Worm (Caenorhabditis elegans): Measurements from ENCODE around the gene Y43C5A.4.

The Y43C5A.4 gene

DNA sequence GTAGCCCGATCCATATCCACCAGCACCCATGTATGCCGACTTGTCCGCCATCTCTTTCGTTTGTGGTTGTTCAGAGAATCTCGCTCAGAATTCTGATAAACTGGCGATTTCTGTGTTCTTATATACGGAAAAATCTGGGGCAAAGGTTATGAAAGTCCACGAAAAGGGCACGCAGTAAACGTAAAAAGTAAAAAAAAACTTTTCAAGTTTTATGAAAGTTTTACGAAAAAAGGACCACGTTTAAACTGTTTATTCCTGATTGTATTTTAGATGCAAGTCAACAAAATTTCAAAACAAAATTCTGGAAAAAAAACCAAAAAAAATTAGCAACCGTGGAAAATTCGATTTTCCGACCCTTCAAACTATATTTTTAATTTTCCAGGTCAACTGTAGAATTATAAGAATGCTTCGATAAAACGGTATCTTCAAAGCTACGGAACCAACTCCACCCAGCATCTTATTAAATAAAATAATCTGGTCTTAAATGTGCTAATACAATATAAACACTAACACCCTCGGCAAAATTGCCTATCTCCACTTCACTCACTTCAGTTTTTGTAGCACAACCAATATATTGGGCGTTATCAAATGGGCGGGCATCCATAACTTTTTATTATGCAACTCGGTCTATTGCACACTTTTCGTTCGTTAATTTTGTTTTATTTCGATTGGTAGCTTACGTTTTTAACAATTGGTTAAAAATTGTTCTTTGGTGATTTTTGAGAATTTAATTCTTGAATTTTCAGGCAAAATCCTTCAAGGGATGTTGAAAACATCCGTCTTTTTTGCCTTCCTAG, 8.5 kb upstream of the Y43C5A.4 start, which contains the start of the genes nspd-7 and Y43C5A.2:
Gene nspd-7, minus strand, starts transcription at position 51 of the 797 bp plus-strand sequence.
Gene Y43C5A.2, plus strand, starts transcription at position 747 of the 797 bp plus-strand sequence.
- TF ChIP-seq unc-39 (tag; optimal IDR thresholded peaks at IDR 0.05): no peak
- no peak for TF ChIP-seq nhr-21 (tag; optimal IDR thresholded peaks at IDR 0.05)
- no peak for TF ChIP-seq nhr-6 (tag; optimal IDR thresholded peaks at IDR 0.05)
- no peak for TF ChIP-seq nhr-11 (tag; optimal IDR thresholded peaks at IDR 0.05)
- TF ChIP-seq fos-1 (tag; optimal IDR thresholded peaks at IDR 0.05): no peak
- peak; percentile 9 for TF ChIP-seq crh-2 (tag; optimal IDR thresholded peaks at IDR 0.05)

DNA sequence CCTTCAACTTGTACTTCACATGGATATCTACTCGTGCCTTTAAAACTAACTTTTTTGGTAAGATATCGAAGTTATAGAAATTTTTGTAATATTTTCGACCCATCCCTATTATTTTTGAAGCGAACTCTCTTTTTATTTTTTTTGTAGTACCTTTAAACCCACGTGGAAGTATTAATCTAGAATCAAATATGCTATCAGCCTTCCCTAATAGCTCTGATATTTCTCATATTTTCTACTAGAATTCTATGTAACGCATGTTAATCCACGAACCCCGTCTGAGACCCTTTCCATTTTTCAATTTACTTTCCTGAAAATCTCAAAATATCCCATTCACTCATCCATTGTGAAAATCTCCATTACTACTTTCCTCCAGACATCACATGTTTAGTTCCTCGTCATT, 4.5 kb upstream of the Y43C5A.4 start:
- TF ChIP-seq F13H6.1 (tag; optimal IDR thresholded peaks at IDR 0.05): no peak
- TF ChIP-seq mab-5 (tag; optimal IDR thresholded peaks at IDR 0.05): no peak
- TF ChIP-seq nhr-77 (tag; optimal IDR thresholded peaks at IDR 0.05): no peak
- no peak for TF ChIP-seq lin-13 (GFP tag; optimal IDR thresholded peaks at IDR 0.05)
- TF ChIP-seq alr-1 (tag; optimal IDR thresholded peaks at IDR 0.05): no peak
- no peak for TF ChIP-seq unc-55 (GFP tag; optimal IDR thresholded peaks at IDR 0.05)
- TF ChIP-seq lin-39 (tag; optimal IDR thresholded peaks at IDR 0.05): no peak
- TF ChIP-seq nhr-25 (tag; optimal IDR thresholded peaks at IDR 0.05): no peak
- no peak for TF ChIP-seq peb-1 (tag; optimal IDR thresholded peaks at IDR 0.05)
- TF ChIP-seq egl-27 (tag; optimal IDR thresholded peaks at IDR 0.05): no peak
- TF ChIP-seq elt-3 (tag; optimal IDR thresholded peaks at IDR 0.05): no peak
- no peak for TF ChIP-seq nhr-237 (tag; optimal IDR thresholded peaks at IDR 0.05)
- TF ChIP-seq nhr-23 (tag; optimal IDR thresholded peaks at IDR 0.05): no peak
- no peak for TF ChIP-seq aly-2 (tag; optimal IDR thresholded peaks at IDR 0.05)
- TF ChIP-seq sma-9 (GFP tag; optimal IDR thresholded peaks at IDR 0.05): no peak
- no peak for TF ChIP-seq sma-9 (tag; optimal IDR thresholded peaks at IDR 0.05)
- no peak for TF ChIP-seq nhr-6 (tag; optimal IDR thresholded peaks at IDR 0.05)
- no peak for TF ChIP-seq sma-3 (GFP tag; optimal IDR thresholded peaks at IDR 0.05)
- no peak for TF ChIP-seq R02D3.7 (tag; optimal IDR thresholded peaks at IDR 0.05)

DNA sequence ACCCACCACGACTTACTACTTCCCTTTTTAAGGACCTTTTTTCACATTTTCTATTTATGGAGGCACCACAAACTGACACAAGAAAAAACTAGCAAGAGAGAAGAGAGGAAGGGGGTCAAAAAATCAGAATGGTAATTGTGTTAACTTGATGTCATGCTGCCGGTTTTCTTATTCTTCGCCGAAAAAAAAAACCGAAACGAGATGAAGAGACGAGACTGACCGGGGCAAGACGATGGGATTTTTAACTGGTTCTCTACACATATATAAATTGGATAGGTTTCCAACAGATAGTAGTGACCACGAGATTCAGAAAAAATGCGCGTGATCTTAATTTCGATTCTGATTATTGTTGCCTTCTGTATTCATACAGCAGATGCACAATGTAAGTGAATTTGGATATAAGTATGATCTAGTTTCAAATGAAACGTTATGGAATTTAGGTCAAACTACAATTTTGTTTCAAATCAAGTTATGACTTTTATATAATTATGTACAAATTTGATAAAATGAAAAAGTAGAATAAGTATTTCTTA, 4.0 kb upstream of the Y43C5A.4 start, which contains the start of gene Y43C5A.3:
Gene Y43C5A.3, plus strand, starts transcription at position 256 of the 533 bp plus-strand sequence.
- peak; percentile 11 for TF ChIP-seq nhr-129 (tag; optimal IDR thresholded peaks at IDR 0.05)
- peak; percentile 13 for TF ChIP-seq crh-2 (tag; optimal IDR thresholded peaks at IDR 0.05)
- peak; percentile 21 for TF ChIP-seq sma-3 (GFP tag; optimal IDR thresholded peaks at IDR 0.05)
- TF ChIP-seq blmp-1 (tag; optimal IDR thresholded peaks at IDR 0.05; ENCODE audit: insufficient read depth): no peak
- TF ChIP-seq unc-55 (GFP tag; optimal IDR thresholded peaks at IDR 0.05): no peak

DNA sequence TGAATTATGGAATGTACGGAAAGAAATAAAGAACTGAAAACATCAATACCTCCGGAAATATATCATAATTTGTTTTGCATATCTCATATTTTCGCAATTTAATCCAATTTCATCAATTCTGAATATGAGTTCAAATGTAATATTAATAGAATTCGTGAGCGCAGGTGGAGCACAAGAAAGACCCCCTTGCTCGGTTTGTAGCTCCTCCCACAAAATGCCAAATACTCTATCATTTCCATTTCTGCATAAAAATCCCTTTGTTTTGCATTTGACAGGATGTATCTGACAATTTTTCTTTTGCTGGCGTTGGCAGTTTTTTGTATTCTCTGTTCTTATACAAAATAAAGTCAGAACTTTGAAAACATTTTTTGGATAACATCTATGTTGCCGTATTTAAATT, 2.8 kb upstream of the Y43C5A.4 start:
- TF ChIP-seq nhr-6 (tag; optimal IDR thresholded peaks at IDR 0.05): no peak
- no peak for TF ChIP-seq aly-2 (tag; optimal IDR thresholded peaks at IDR 0.05)
- no peak for TF ChIP-seq gmeb-1 (tag; optimal IDR thresholded peaks at IDR 0.05)
- TF ChIP-seq snpc-4 (tag; optimal IDR thresholded peaks at IDR 0.05): no peak
- no peak for TF ChIP-seq ceh-16 (tag; optimal IDR thresholded peaks at IDR 0.05)

DNA sequence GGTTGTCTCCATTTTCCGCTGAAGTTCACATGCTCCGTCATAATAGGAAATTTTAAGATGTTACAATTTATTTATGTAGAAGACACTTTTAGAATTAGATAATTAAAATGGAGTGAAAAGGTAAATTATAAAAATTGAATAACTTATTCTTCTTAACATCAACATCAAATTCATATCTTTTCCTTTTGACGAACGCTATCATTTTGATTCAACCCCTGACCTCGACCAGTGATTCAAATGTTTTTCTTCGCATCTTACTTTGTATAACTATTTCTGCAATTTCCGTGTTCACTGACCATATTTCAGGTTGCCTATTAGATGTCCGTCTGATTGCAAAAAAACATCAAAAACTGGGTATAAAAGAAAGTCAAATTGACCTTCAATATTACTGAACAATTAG, 856 bp upstream of the Y43C5A.4 start, which contains the start of gene Y43C5A.7:
Gene Y43C5A.7, plus strand, starts transcription at position 301 of the 400 bp plus-strand sequence.
- TF ChIP-seq unc-39 (tag; optimal IDR thresholded peaks at IDR 0.05) (no peak), nhr-237 (tag; optimal IDR thresholded peaks at IDR 0.05) (no peak), elt-1 (tag; optimal IDR thresholded peaks at IDR 0.05) (no peak), Y55F3AM.14 (GFP tag; optimal IDR thresholded peaks at IDR 0.05) (no peak), nhr-12 (tag; optimal IDR thresholded peaks at IDR 0.05) (no peak), ama-1 (optimal IDR thresholded peaks at IDR 0.05) (no peak), F13H6.1 (tag; optimal IDR thresholded peaks at IDR 0.05) (no peak), R02D3.7 (tag; optimal IDR thresholded peaks at IDR 0.05) (no peak), ztf-11 (tag; optimal IDR thresholded peaks at IDR 0.05) (no peak), lin-13 (GFP tag; optimal IDR thresholded peaks at IDR 0.05) (no peak)
